Worm (Caenorhabditis elegans) whole organism, young adult: ENCODE measurements around the gene nspg-7.1.

Experiments used
- ama-1 ChIP-seq, 3 experiments: fragments of 150-350 bp in 1 of 3; sonication (generic microtip) in 2 of 3; optimal IDR thresholded peaks; 2 replicates each; lab custom pipeline; 2014 to 2018; ENCODE audit warnings: missing biosample characterization in 2 of 3, missing genetic modification characterization in 2 of 3, missing genetic modification reagents in 2 of 3
- ceh-58 ChIP-seq: fragments of 200-800 bp; sonication (Bioruptor generic); IDR thresholded peaks from 2 replicates; pipeline ENCODE4 v1.3.6; 2022; ENCODE audit warnings: missing genetic modification characterization, missing compliant biosample characterization
- efl-1 ChIP-seq: fragments of 150-350 bp; optimal IDR thresholded peaks from 2 replicates; lab custom pipeline; 2014; ENCODE audit warnings: missing biosample characterization, missing genetic modification reagents, missing genetic modification characterization
- lin-54 ChIP-seq: fragments of 200-800 bp; sonication (Bioruptor generic); optimal IDR thresholded peaks from 2 replicates; lab custom pipeline; 2018; ENCODE audit warnings: mild to moderate bottlenecking, missing genetic modification characterization, missing compliant biosample characterization
- pha-4 ChIP-seq: fragments of 150-350 bp; sonication (generic microtip); optimal IDR thresholded peaks from 2 replicates; lab custom pipeline; 2014; ENCODE audit warnings: missing biosample characterization, missing genetic modification reagents, missing genetic modification characterization
- unc-62 ChIP-seq: fragments of 150-350 bp; optimal IDR thresholded peaks from 2 replicates; lab custom pipeline; 2014; ENCODE audit warnings: missing biosample characterization, missing genetic modification reagents, missing genetic modification characterization
- ztf-3 ChIP-seq: fragments of 200-800 bp; sonication (Bioruptor generic); optimal IDR thresholded peaks from 2 replicates; lab custom pipeline; 2018; ENCODE audit warnings: mild to moderate bottlenecking, missing genetic modification characterization, missing compliant biosample characterization

ce11 chrIV:9376550-9376949 lies 45.9 kb upstream of the nspg-7.1 start:
- TF ChIP-seq ama-1 (optimal IDR thresholded peaks at IDR 0.05; lab: Kevin White, UChicago), result no peak
- TF ChIP-seq ama-1 (GFP tag; optimal IDR thresholded peaks at IDR 0.05; lab: Kevin White, UChicago), result no peak
- no peak for TF ChIP-seq pha-4 (tag; lab: Kevin White, UChicago)
- no peak for TF ChIP-seq ztf-3 (GFP tag; lab: Kevin White, UChicago)
- no peak for TF ChIP-seq ceh-58 (GFP tag; lab: Robert Waterston, UW)
- no peak for TF ChIP-seq efl-1 (GFP tag; lab: Kevin White, UChicago)
- no peak for TF ChIP-seq unc-62 (GFP tag; lab: Kevin White, UChicago)
- no peak for TF ChIP-seq lin-54
